Fruit fly (Drosophila melanogaster): ENCODE data around the gene Gr10a.

Gr10a gene

dm6 chrX:11446792-11447405 is 29.7 kb upstream of the Gr10a start (continued):
- TF ChIP-seq CG10147 (GFP tag; optimal IDR thresholded peaks at IDR 0.05): peak; percentile 69
- no peak for TF ChIP-seq psq (GFP tag; optimal IDR thresholded peaks at IDR 0.05)
- peak; percentile 47 for TF ChIP-seq lbe (GFP tag; optimal IDR thresholded peaks at IDR 0.05)
- TF ChIP-seq Sry-β (GFP tag; optimal IDR thresholded peaks at IDR 0.05): no peak
- peak; percentile 15 for TF ChIP-seq Atf3 (GFP tag; optimal IDR thresholded peaks at IDR 0.05)
- TF ChIP-seq HLH3B (GFP tag; IDR thresholded peaks at IDR 0.05): peak; percentile 72
- peak; percentile 55 for TF ChIP-seq tap (tag; optimal IDR thresholded peaks at IDR 0.05)
- no peak for TF ChIP-seq CG15073 (GFP tag; optimal IDR thresholded peaks at IDR 0.05)
- TF ChIP-seq BEAF-32 (GFP tag; optimal IDR thresholded peaks at IDR 0.05): no peak
- peak; percentile 86 for TF ChIP-seq CG9817 (tag; optimal IDR thresholded peaks at IDR 0.05)
- TF ChIP-seq CG12942 (GFP tag; optimal IDR thresholded peaks at IDR 0.05): peak; percentile 48
- TF ChIP-seq sob (GFP tag; IDR thresholded peaks at IDR 0.05): peak; percentile 89
- no peak for TF ChIP-seq ac (GFP tag; optimal IDR thresholded peaks at IDR 0.05)
- TF ChIP-seq ken (GFP tag; IDR thresholded peaks at IDR 0.05): peak; percentile 77
- TF ChIP-seq CG15011 (GFP tag; optimal IDR thresholded peaks at IDR 0.05): peak; percentile 23
- no peak for TF ChIP-seq dmrt11E (tag; optimal IDR thresholded peaks at IDR 0.05)
- TF ChIP-seq Stat92E (GFP tag; optimal IDR thresholded peaks at IDR 0.05): no peak
- peak; percentile 84 for TF ChIP-seq pho (GFP tag; optimal IDR thresholded peaks at IDR 0.05)
- peak; percentile 72 for TF ChIP-seq gsb (GFP tag; IDR thresholded peaks at IDR 0.05)
- no peak for TF ChIP-seq lola (GFP tag; optimal IDR thresholded peaks at IDR 0.05)
- TF ChIP-seq pita (GFP tag; optimal IDR thresholded peaks at IDR 0.05): no peak
- peak; percentile 57 for TF ChIP-seq CG12744 (GFP tag; optimal IDR thresholded peaks at IDR 0.05)
- TF ChIP-seq CG4730 (GFP tag; IDR thresholded peaks at IDR 0.05): peak; percentile 71
- TF ChIP-seq ewg (GFP tag; optimal IDR thresholded peaks at IDR 0.05): peak; percentile 19
- peak; percentile 85 for TF ChIP-seq CG12155 (GFP tag; optimal IDR thresholded peaks at IDR 0.05)
- TF ChIP-seq Kr (GFP tag; optimal IDR thresholded peaks at IDR 0.05): no peak
- TF ChIP-seq CG13894 (tag; optimal IDR thresholded peaks at IDR 0.05): peak; percentile 86
- peak; percentile 95 for TF ChIP-seq Rfx (GFP tag; IDR thresholded peaks at IDR 0.05)
- peak; percentile 46; the same call in 1 of the 2 replicates for TF ChIP-seq CG6272 (GFP tag; IDR thresholded peaks at IDR 0.05)
- peak; percentile 77 for TF ChIP-seq CG1792 (GFP tag; optimal IDR thresholded peaks at IDR 0.05)
- TF ChIP-seq CG11695 (GFP tag; IDR thresholded peaks at IDR 0.05): peak; percentile 73; the same call in 2 of the 3 replicates
- TF ChIP-seq CG1647 (GFP tag; optimal IDR thresholded peaks at IDR 0.05): peak; percentile 74
- TF ChIP-seq Camta (GFP tag; optimal IDR thresholded peaks at IDR 0.05): peak; percentile 50
- peak; percentile 38 for TF ChIP-seq grn (GFP tag; optimal IDR thresholded peaks at IDR 0.05)
- TF ChIP-seq rib (GFP tag; IDR thresholded peaks at IDR 0.05): peak; percentile 95
- peak; percentile 68 for TF ChIP-seq NK7.1 (GFP tag; optimal IDR thresholded peaks at IDR 0.05)
- peak; percentile 68 for TF ChIP-seq CG14050 (GFP tag; IDR thresholded peaks at IDR 0.05)
- TF ChIP-seq CG34224 (GFP tag; IDR thresholded peaks at IDR 0.05; ENCODE audit: partially characterized antibody): no peak
- TF ChIP-seq bigmax (GFP tag; optimal IDR thresholded peaks at IDR 0.05): no peak
- 0 out of 2 replicates have a peak, but pooled peaks have one; percentile 40 for TF ChIP-seq CG1024 (GFP tag; IDR thresholded peaks at IDR 0.05)
- no peak for TF ChIP-seq ato (GFP tag; IDR thresholded peaks at IDR 0.05; ENCODE audit: partially characterized antibody)
- peak; percentile 8 for TF ChIP-seq Side (GFP tag; optimal IDR thresholded peaks at IDR 0.05)
- TF ChIP-seq CG12104 (GFP tag; optimal IDR thresholded peaks at IDR 0.05): peak; percentile 35
- no peak for TF ChIP-seq unc-4 (GFP tag; IDR thresholded peaks at IDR 0.05; ENCODE audit: partially characterized antibody)
- TF ChIP-seq croc (GFP tag; conservative IDR thresholded peaks at IDR 0.05): no peak; the same call in 2 of the 3 replicates
- no peak for TF ChIP-seq Lpt (GFP tag; optimal IDR thresholded peaks at IDR 0.05)
- TF ChIP-seq CG5180 (GFP tag; optimal IDR thresholded peaks at IDR 0.05): peak; percentile 13
- TF ChIP-seq nau (GFP tag; optimal IDR thresholded peaks at IDR 0.05): peak; percentile 32
- TF ChIP-seq CG17361 (GFP tag; IDR thresholded peaks at IDR 0.05): peak; percentile 50; the same call in 2 of the 3 replicates
